Worm (Caenorhabditis elegans) whole organism, L1 larva: ENCODE results near the gene scl-19.
"Not testable (repeated sequence)": the region's sequence is repeated elsewhere in the genome, so short reads cannot be mapped to it uniquely, and the experiment has no call there.

Source experiments
- C16A3.4 ChIP-seq: fragments of 150-350 bp; optimal IDR thresholded peaks from 2 replicates; lab custom pipeline; 2014; ENCODE audit warnings: missing biosample characterization, missing genetic modification characterization
- Y116A8C.19 ChIP-seq: sonication (generic microtip); optimal IDR thresholded peaks from 2 replicates; lab custom pipeline; 2016; ENCODE audit warnings: missing compliant biosample characterization, missing genetic modification characterization, borderline replicate concordance
- blmp-1 ChIP-seq: fragments of 150-350 bp; optimal IDR thresholded peaks from 2 replicates; lab custom pipeline; 2014; ENCODE audit warnings: missing biosample characterization, missing genetic modification characterization
- ceh-8 ChIP-seq: fragments of 200-800 bp; sonication (Bioruptor generic); optimal IDR thresholded peaks from 2 replicates; lab custom pipeline; 2018; ENCODE audit warnings: mild to moderate bottlenecking, missing genetic modification characterization, moderate library complexity, missing compliant biosample characterization
- dpl-1 ChIP-seq, 3 experiments: fragments of 150-350 bp in 2 of 3; sonication (generic microtip) in 1 of 3; optimal IDR thresholded peaks; 2 replicates each; lab custom pipeline; 2014 to 2017; ENCODE audit warnings: missing biosample characterization in 3 of 3, missing genetic modification characterization in 3 of 3, missing genetic modification reagents in 3 of 3
- dsc-1 ChIP-seq: sonication (generic microtip); optimal IDR thresholded peaks from 2 replicates; lab custom pipeline; 2016; ENCODE audit warnings: mild to moderate bottlenecking, missing genetic modification characterization, missing compliant biosample characterization
- efl-1 ChIP-seq, 4 experiments: fragments of 150-350 bp; optimal IDR thresholded peaks in 3 of 4; peaks in 1 of 4; 1 replicate in 1 of 4; 2 replicates in 3 of 4; lab custom pipeline; 2014; ENCODE audit warnings: missing biosample characterization in 2 of 4, missing genetic modification characterization in 2 of 4, missing genetic modification reagents in 2 of 4
- efl-3 ChIP-seq: fragments of 200-800 bp; sonication (Bioruptor generic); optimal IDR thresholded peaks from 2 replicates; lab custom pipeline; 2018; ENCODE audit warnings: mild to moderate bottlenecking, missing genetic modification characterization, missing compliant biosample characterization
- egl-27 ChIP-seq, 2 experiments: fragments of 150-350 bp in 1 of 2; sonication (generic microtip); optimal IDR thresholded peaks; 3 replicates each; lab custom pipeline; 2017 to 2018; ENCODE audit warnings: missing biosample characterization in 2 of 2, missing genetic modification characterization in 2 of 2, missing genetic modification reagents in 2 of 2
- elt-2 ChIP-seq: sonication (generic microtip); optimal IDR thresholded peaks from 2 replicates; lab custom pipeline; 2016; ENCODE audit warnings: missing genetic modification characterization, mild to moderate bottlenecking, inconsistent platforms, missing compliant biosample characterization, missing genetic modification reagents
- hlh-4 ChIP-seq: sonication (generic microtip); optimal IDR thresholded peaks from 2 replicates; lab custom pipeline; 2016; ENCODE audit warnings: mild to moderate bottlenecking, missing genetic modification characterization, missing compliant biosample characterization
- lin-13 ChIP-seq: fragments of 150-350 bp; optimal IDR thresholded peaks from 2 replicates; lab custom pipeline; 2014; ENCODE audit warnings: missing biosample characterization, missing genetic modification reagents, missing genetic modification characterization
- lin-14 ChIP-seq: fragments of 200-800 bp; sonication (Bioruptor generic); optimal IDR thresholded peaks from 2 replicates; lab custom pipeline; 2018; ENCODE audit warnings: mild to moderate bottlenecking, missing genetic modification characterization, moderate library complexity, missing compliant biosample characterization
- mab-9 ChIP-seq: fragments of 200-800 bp; sonication (Bioruptor generic); IDR thresholded peaks from 2 replicates; pipeline ENCODE4 v1.3.6; 2022; ENCODE audit warnings: missing genetic modification reagents, missing genetic modification characterization, missing compliant biosample characterization
- mep-1 ChIP-seq: fragments of 150-350 bp; optimal IDR thresholded peaks from 2 replicates; lab custom pipeline; 2014; ENCODE audit warnings: missing biosample characterization, missing genetic modification characterization
- nhr-28 ChIP-seq: fragments of 150-350 bp; optimal IDR thresholded peaks from 2 replicates; lab custom pipeline; 2014; ENCODE audit warnings: missing biosample characterization, missing genetic modification characterization
- nhr-47 ChIP-seq: sonication (generic microtip); optimal IDR thresholded peaks from 2 replicates; lab custom pipeline; 2016; ENCODE audit warnings: mild to moderate bottlenecking, missing genetic modification characterization, moderate library complexity, missing compliant biosample characterization
- pag-3 ChIP-seq: sonication (generic microtip); optimal IDR thresholded peaks from 2 replicates; lab custom pipeline; 2017; ENCODE audit warnings: missing genetic modification characterization, mild to moderate bottlenecking, missing compliant biosample characterization, antibody characterized with exemption, borderline replicate concordance; ENCODE audit not compliant: insufficient read depth
- pax-3 ChIP-seq: fragments of 200-800 bp; sonication (Bioruptor generic); optimal IDR thresholded peaks from 2 replicates; lab custom pipeline; 2018; ENCODE audit warnings: mild to moderate bottlenecking, missing genetic modification characterization, moderate library complexity, missing compliant biosample characterization
- rnt-1 ChIP-seq: sonication (generic microtip); optimal IDR thresholded peaks from 2 replicates; lab custom pipeline; 2016; ENCODE audit warnings: mild to moderate bottlenecking, missing genetic modification characterization, moderate library complexity, missing compliant biosample characterization
- skn-1 ChIP-seq: fragments of 150-350 bp; optimal IDR thresholded peaks from 2 replicates; lab custom pipeline; 2014; ENCODE audit warnings: missing biosample characterization, missing genetic modification characterization
- snu-23 ChIP-seq: sonication (generic microtip); optimal IDR thresholded peaks from 2 replicates; lab custom pipeline; 2016; ENCODE audit warnings: missing genetic modification characterization, missing compliant biosample characterization
- sox-4 ChIP-seq: sonication (generic microtip); optimal IDR thresholded peaks from 2 replicates; lab custom pipeline; 2016; ENCODE audit warnings: missing genetic modification characterization, missing compliant biosample characterization
- sptf-1 ChIP-seq: fragments of 150-350 bp; optimal IDR thresholded peaks from 2 replicates; lab custom pipeline; 2014; ENCODE audit warnings: missing biosample characterization, missing genetic modification characterization
- sup-37 ChIP-seq: fragments of 200-800 bp; sonication (Bioruptor generic); optimal IDR thresholded peaks from 2 replicates; lab custom pipeline; 2018; ENCODE audit warnings: mild to moderate bottlenecking, missing genetic modification characterization, missing compliant biosample characterization
- swsn-7 ChIP-seq: sonication (generic microtip); optimal IDR thresholded peaks from 2 replicates; lab custom pipeline; 2016; ENCODE audit warnings: missing genetic modification characterization, missing compliant biosample characterization
- tbx-2 ChIP-seq: sonication (generic microtip); optimal IDR thresholded peaks from 2 replicates; lab custom pipeline; 2016; ENCODE audit warnings: missing genetic modification characterization, missing compliant biosample characterization
- tlp-1 ChIP-seq: fragments of 150-350 bp; optimal IDR thresholded peaks from 2 replicates; lab custom pipeline; 2014; ENCODE audit warnings: missing biosample characterization, missing genetic modification characterization
- unc-30 ChIP-seq: sonication (generic microtip); optimal IDR thresholded peaks from 2 replicates; lab custom pipeline; 2017; ENCODE audit warnings: missing biosample characterization, missing genetic modification characterization
- unc-98 ChIP-seq: fragments of 200-800 bp; sonication (Bioruptor generic); IDR thresholded peaks from 2 replicates; pipeline ENCODE4 v1.3.6; 2022; ENCODE audit warnings: missing genetic modification characterization, missing compliant biosample characterization
- xbp-1 ChIP-seq: sonication (generic microtip); optimal IDR thresholded peaks from 2 replicates; lab custom pipeline; 2016; ENCODE audit warnings: missing genetic modification characterization, missing compliant biosample characterization
- ztf-11 ChIP-seq, 2 experiments: sonication (generic microtip); optimal IDR thresholded peaks; 2 replicates each; lab custom pipeline; 2016 to 2017; ENCODE audit warnings: missing genetic modification characterization in 2 of 2, missing biosample characterization in 1 of 2, missing compliant biosample characterization in 1 of 2

scl-19 gene

ce11 chrV:18762044-18762443 is 30.3 kb downstream of the scl-19 start, which contains the start of gene F11D11.22:
F11D11.22 (plus strand) TSS chrV:18762344.
- TF ChIP-seq xbp-1 (tag; lab: Kevin White, UChicago); dpl-1 (GFP tag; optimal IDR thresholded peaks at IDR 0.05; lab: Kevin White, UChicago); blmp-1: not testable (repeated sequence)
- TF ChIP-seq, all 84 proteins: peak for 0; not testable (repeated sequence) for 84

DNA sequence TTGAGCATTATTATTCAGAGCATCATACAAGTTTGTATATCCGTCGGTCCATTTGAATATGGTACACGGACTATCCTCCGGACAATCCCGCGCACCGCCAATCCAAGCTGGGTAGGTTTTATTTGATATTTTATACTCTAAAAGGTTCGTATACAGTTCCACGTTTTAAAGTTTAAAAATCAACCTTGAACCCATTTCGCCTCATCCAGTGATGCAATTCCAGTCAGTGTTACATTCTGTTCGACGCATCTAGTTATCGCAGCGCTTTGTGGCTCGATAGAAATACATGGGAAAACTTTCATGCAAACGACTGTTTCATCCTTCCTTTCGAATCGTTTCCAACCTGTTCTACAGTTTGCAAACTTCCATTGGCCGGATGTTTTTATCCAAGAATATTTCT is 38.1 kb downstream of the scl-19 start:
- TF ChIP-seq Y116A8C.19 (tag; lab: Kevin White, UChicago) (no peak), nhr-47 (tag; lab: Kevin White, UChicago) (no peak), tbx-2 (tag; lab: Kevin White, UChicago) (no peak), dsc-1 (tag; lab: Kevin White, UChicago) (no peak), unc-30 (tag; lab: Kevin White, UChicago) (no peak), ztf-11 (tag; optimal IDR thresholded peaks at IDR 0.05; lab: Kevin White, UChicago) (no peak), dpl-1 (GFP tag; optimal IDR thresholded peaks at IDR 0.05; lab: Kevin White, UChicago) (no peak), efl-1 (optimal IDR thresholded peaks at IDR 0.05; lab: Kevin White, UChicago) (no peak), efl-1 (GFP tag; optimal IDR thresholded peaks at IDR 0.05 in 1 of 2; lab: Kevin White, UChicago) (no peak), ceh-8 (GFP tag; lab: Kevin White, UChicago) (no peak), mab-9 (GFP tag; lab: Robert Waterston, UW) (no peak), egl-27 (tag; optimal IDR thresholded peaks at IDR 0.05; lab: Kevin White, UChicago) (no peak), pag-3 (tag; lab: Kevin White, UChicago) (no peak)
- TF ChIP-seq, all 84 proteins: peak for 0

ce11 chrV:18770623-18771022 is 38.8 kb downstream of the scl-19 start, which contains the start of gene clec-255:
clec-255 (minus strand) TSS chrV:18770723.
- TF ChIP-seq tbx-2 (tag; lab: Kevin White, UChicago) (no peak), lin-14 (GFP tag; lab: Kevin White, UChicago) (no peak), mep-1 (tag; lab: Kevin White, UChicago) (no peak), skn-1 (tag; lab: Kevin White, UChicago) (no peak), dpl-1 (GFP tag; optimal IDR thresholded peaks at IDR 0.05; lab: Kevin White, UChicago) (no peak), sptf-1 (tag; lab: Kevin White, UChicago) (no peak), egl-27 (tag; optimal IDR thresholded peaks at IDR 0.05; lab: Kevin White, UChicago) (no peak), ztf-11 (tag; optimal IDR thresholded peaks at IDR 0.05; lab: Kevin White, UChicago) (no peak), nhr-28 (no peak), sup-37 (no peak), elt-2 (tag; lab: Kevin White, UChicago) (no peak), swsn-7 (tag; lab: Kevin White, UChicago) (no peak), efl-1 (optimal IDR thresholded peaks at IDR 0.05; lab: Kevin White, UChicago) (no peak), efl-1 (GFP tag; optimal IDR thresholded peaks at IDR 0.05 in 1 of 2; lab: Kevin White, UChicago) (no peak), hlh-4 (tag; lab: Kevin White, UChicago) (no peak), unc-98 (GFP tag; lab: Robert Waterston, UW) (no peak), tlp-1 (tag; lab: Kevin White, UChicago) (no peak), dsc-1 (tag; lab: Kevin White, UChicago) (no peak), rnt-1 (tag; lab: Kevin White, UChicago) (no peak), C16A3.4 (no peak), pax-3 (tag; lab: Kevin White, UChicago) (no peak)

DNA sequence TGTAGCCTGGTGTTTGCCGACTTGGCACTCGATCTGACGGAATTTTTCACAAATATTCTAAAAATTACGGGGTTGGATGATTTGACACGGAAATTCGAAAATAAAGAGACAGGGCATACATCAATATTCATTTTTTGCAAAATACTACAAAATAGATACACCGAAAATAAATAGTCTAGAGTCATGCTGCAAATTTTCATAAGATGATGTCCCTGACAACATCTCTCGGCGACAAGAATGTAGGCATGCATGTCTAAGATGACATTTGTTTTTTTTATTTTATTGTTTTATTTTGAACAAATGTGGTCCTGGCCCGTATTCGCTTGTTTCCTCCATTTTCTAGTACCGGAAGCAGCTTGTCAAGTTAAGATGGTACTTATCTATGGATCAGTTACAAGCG is 39.6 kb downstream of the scl-19 start, which contains the start of gene clec-256:
TSS of gene clec-256 (plus strand) at position 301 of the 400 bp plus-strand sequence.
- TF ChIP-seq lin-13 (GFP tag; lab: Kevin White, UChicago) (no peak), tbx-2 (tag; lab: Kevin White, UChicago) (no peak), pag-3 (tag; lab: Kevin White, UChicago) (no peak), efl-3 (no peak), sox-4 (tag; lab: Kevin White, UChicago) (no peak), snu-23 (GFP tag; lab: Kevin White, UChicago) (no peak)
